Worm (Caenorhabditis elegans) whole organism, late embryonic: Measurements from ENCODE around the gene drap-1.

ENCODE experiments used
- C08G9.2 ChIP-seq: sonication (generic microtip); optimal IDR thresholded peaks from 2 replicates; lab custom pipeline; 2016; ENCODE audit warnings: mild to moderate bottlenecking, missing genetic modification characterization, moderate library complexity, missing compliant biosample characterization
- K09A11.1 ChIP-seq: sonication (generic microtip); optimal IDR thresholded peaks from 2 replicates; lab custom pipeline; 2017; ENCODE audit warnings: antibody characterized with exemption, mild to moderate bottlenecking, missing genetic modification characterization, missing compliant biosample characterization; ENCODE audit not compliant: insufficient read depth
- ama-1 ChIP-seq: fragments of 150-350 bp; optimal IDR thresholded peaks from 2 replicates; lab custom pipeline; 2014
- ceh-18 ChIP-seq: sonication (generic microtip); optimal IDR thresholded peaks from 2 replicates; lab custom pipeline; 2016; ENCODE audit warnings: missing genetic modification characterization, missing compliant biosample characterization
- ceh-19 ChIP-seq: fragments of 200-800 bp; sonication (Bioruptor generic); optimal IDR thresholded peaks from 2 replicates; lab custom pipeline; 2018; ENCODE audit warnings: mild to moderate bottlenecking, missing genetic modification characterization, missing compliant biosample characterization
- ceh-24 ChIP-seq: sonication (generic microtip); optimal IDR thresholded peaks from 2 replicates; lab custom pipeline; 2016; ENCODE audit warnings: mild to moderate bottlenecking, missing genetic modification characterization, missing compliant biosample characterization
- ceh-45 ChIP-seq: fragments of 200-800 bp; sonication (Bioruptor generic); IDR thresholded peaks from 2 replicates; pipeline ENCODE4 v1.3.6; 2022; ENCODE audit warnings: missing genetic modification reagents, missing genetic modification characterization, missing compliant biosample characterization
- ceh-48 ChIP-seq: sonication (generic microtip); optimal IDR thresholded peaks from 2 replicates; lab custom pipeline; 2016; ENCODE audit warnings: missing genetic modification characterization, inconsistent platforms, missing compliant biosample characterization
- che-1 ChIP-seq: sonication (generic microtip); optimal IDR thresholded peaks from 2 replicates; lab custom pipeline; 2016; ENCODE audit warnings: mild to moderate bottlenecking, missing genetic modification characterization, missing compliant biosample characterization
- dmd-4 ChIP-seq: sonication (generic microtip); optimal IDR thresholded peaks from 2 replicates; lab custom pipeline; 2016; ENCODE audit warnings: borderline replicate concordance, missing genetic modification characterization, missing compliant biosample characterization
- dve-1 ChIP-seq: sonication (generic microtip); optimal IDR thresholded peaks from 2 replicates; lab custom pipeline; 2017; ENCODE audit warnings: antibody characterized with exemption, mild to moderate bottlenecking, missing genetic modification characterization, missing compliant biosample characterization
- elt-2 ChIP-seq: sonication (generic microtip); optimal IDR thresholded peaks from 2 replicates; lab custom pipeline; 2016; ENCODE audit warnings: missing genetic modification reagents, missing genetic modification characterization, missing compliant biosample characterization
- ets-4 ChIP-seq: sonication (generic microtip); optimal IDR thresholded peaks from 2 replicates; lab custom pipeline; 2016; ENCODE audit warnings: missing genetic modification characterization, missing compliant biosample characterization
- eyg-1 ChIP-seq: sonication (generic microtip); optimal IDR thresholded peaks from 2 replicates; lab custom pipeline; 2016; ENCODE audit warnings: missing genotype, missing genetic modification characterization, missing compliant biosample characterization
- fax-1 ChIP-seq: sonication (generic microtip); optimal IDR thresholded peaks from 2 replicates; lab custom pipeline; 2016; ENCODE audit warnings: missing genotype, missing genetic modification characterization, missing compliant biosample characterization
- fkh-6 ChIP-seq: sonication (generic microtip); optimal IDR thresholded peaks from 2 replicates; lab custom pipeline; 2016; ENCODE audit warnings: missing genetic modification characterization, missing compliant biosample characterization
- gmeb-2 ChIP-seq: sonication (generic microtip); optimal IDR thresholded peaks from 2 replicates; lab custom pipeline; 2016; ENCODE audit warnings: missing genetic modification characterization, inconsistent platforms, missing compliant biosample characterization
- hlh-15 ChIP-seq: sonication (generic microtip); optimal IDR thresholded peaks from 2 replicates; lab custom pipeline; 2016; ENCODE audit warnings: missing genetic modification characterization, missing compliant biosample characterization
- hlh-30 ChIP-seq: sonication (generic microtip); optimal IDR thresholded peaks from 2 replicates; lab custom pipeline; 2017; ENCODE audit warnings: antibody characterized with exemption, missing genetic modification characterization, missing compliant biosample characterization; ENCODE audit not compliant: insufficient read depth
- hlh-6 ChIP-seq: sonication (generic microtip); optimal IDR thresholded peaks from 2 replicates; lab custom pipeline; 2016; ENCODE audit warnings: missing genotype, missing genetic modification characterization, missing compliant biosample characterization
- lim-6 ChIP-seq: sonication (generic microtip); optimal IDR thresholded peaks from 2 replicates; lab custom pipeline; 2016; ENCODE audit warnings: missing genetic modification characterization, missing compliant biosample characterization
- lin-11 ChIP-seq: fragments of 200-800 bp; sonication (Bioruptor generic); optimal IDR thresholded peaks from 2 replicates; lab custom pipeline; 2018; ENCODE audit warnings: mild to moderate bottlenecking, missing genetic modification characterization, missing compliant biosample characterization
- madf-2 ChIP-seq: sonication (generic microtip); optimal IDR thresholded peaks from 2 replicates; lab custom pipeline; 2017; ENCODE audit warnings: missing genetic modification characterization, missing compliant biosample characterization
- nfya-1 ChIP-seq: sonication (generic microtip); optimal IDR thresholded peaks from 2 replicates; lab custom pipeline; 2017; ENCODE audit warnings: missing genetic modification characterization, mild to moderate bottlenecking, missing compliant biosample characterization, antibody characterized with exemption, moderate library complexity
- nhr-11 ChIP-seq: fragments of 150-350 bp; optimal IDR thresholded peaks from 2 replicates; lab custom pipeline; 2014; ENCODE audit warnings: missing biosample characterization, missing genetic modification characterization
- npax-4 ChIP-seq: sonication (generic microtip); optimal IDR thresholded peaks from 2 replicates; lab custom pipeline; 2016; ENCODE audit warnings: missing genetic modification characterization, missing compliant biosample characterization
- odd-2 ChIP-seq: sonication (generic microtip); optimal IDR thresholded peaks from 2 replicates; lab custom pipeline; 2017; ENCODE audit warnings: antibody characterized with exemption, mild to moderate bottlenecking, missing genetic modification characterization, missing compliant biosample characterization
- pha-2 ChIP-seq: sonication (generic microtip); optimal IDR thresholded peaks from 2 replicates; lab custom pipeline; 2017; ENCODE audit warnings: mild to moderate bottlenecking, missing genetic modification characterization, missing compliant biosample characterization
- pqm-1 ChIP-seq: sonication (generic microtip); optimal IDR thresholded peaks from 2 replicates; lab custom pipeline; 2016; ENCODE audit warnings: missing genetic modification characterization, missing compliant biosample characterization
- pros-1 ChIP-seq: fragments of 150-350 bp; optimal IDR thresholded peaks from 2 replicates; lab custom pipeline; 2014; ENCODE audit warnings: missing biosample characterization, missing genetic modification reagents, missing genetic modification characterization
- ref-2 ChIP-seq: sonication (generic microtip); optimal IDR thresholded peaks from 2 replicates; lab custom pipeline; 2016; ENCODE audit warnings: missing genetic modification characterization, missing compliant biosample characterization
- syd-9 ChIP-seq: sonication (generic microtip); optimal IDR thresholded peaks from 2 replicates; lab custom pipeline; 2016; ENCODE audit warnings: mild to moderate bottlenecking, missing genetic modification characterization, moderate library complexity, missing compliant biosample characterization
- unc-55 ChIP-seq: sonication (generic microtip); optimal IDR thresholded peaks from 2 replicates; lab custom pipeline; 2017; ENCODE audit warnings: missing biosample characterization, missing genetic modification reagents, missing genetic modification characterization
- ztf-16 ChIP-seq: sonication (generic microtip); optimal IDR thresholded peaks from 2 replicates; lab custom pipeline; 2017; ENCODE audit warnings: missing genetic modification characterization, missing compliant biosample characterization

Gene drap-1

DNA sequence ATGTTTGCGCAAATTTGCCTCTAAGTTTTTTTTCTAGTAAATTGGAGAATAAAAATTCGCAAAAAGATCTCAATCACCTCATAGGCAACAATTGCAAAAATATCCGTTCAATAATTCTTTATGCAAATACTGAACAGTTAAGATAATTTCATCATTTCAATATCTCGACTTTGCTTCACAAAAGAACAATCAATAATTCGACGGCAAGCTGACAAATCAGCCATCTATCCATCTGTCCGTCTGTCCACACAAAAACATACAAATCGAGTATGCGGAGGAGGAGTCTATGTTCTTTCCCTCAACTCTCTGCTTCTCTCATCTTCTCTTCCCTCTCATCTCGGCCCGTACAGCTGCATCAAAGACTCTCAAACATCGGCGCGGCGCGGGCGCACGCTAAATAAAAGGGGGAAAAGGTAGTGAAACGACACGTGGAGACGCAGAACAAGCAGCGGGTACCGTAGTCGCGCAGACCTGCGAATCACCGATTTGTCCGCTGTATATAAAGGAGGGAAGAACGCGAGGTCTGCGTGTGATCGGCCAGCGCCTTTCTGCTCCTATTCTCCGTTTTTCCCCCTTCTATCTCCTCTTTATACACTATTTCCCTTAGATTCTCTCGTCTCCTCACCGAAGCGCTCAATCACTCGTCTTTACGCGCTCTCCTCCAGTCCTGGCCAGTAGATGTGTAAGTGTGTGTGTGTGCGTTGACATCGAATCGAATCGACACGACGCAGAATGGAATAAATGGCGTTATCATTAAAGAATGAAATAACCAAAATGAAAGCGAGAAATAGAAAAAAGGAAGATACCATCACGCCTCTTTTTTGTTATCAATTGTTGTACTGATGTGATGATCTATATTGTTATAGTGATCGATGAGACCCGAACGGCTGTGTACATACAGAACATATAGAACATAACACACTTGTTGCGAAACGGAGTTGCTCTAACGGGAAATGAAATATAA is 1.1 kb downstream of the drap-1 start (continued):
- no peak for TF ChIP-seq fkh-6 (tag; lab: Kevin White, UChicago)
- no peak for TF ChIP-seq hlh-15 (tag; lab: Kevin White, UChicago)
- peak; percentile 82 for TF ChIP-seq elt-2 (tag; lab: Kevin White, UChicago)
- peak; percentile 73 for TF ChIP-seq ztf-16 (tag; lab: Kevin White, UChicago)
- TF ChIP-seq pqm-1 (tag; lab: Kevin White, UChicago), result peak; percentile 79
- peak; percentile 3 for TF ChIP-seq npax-4 (tag; lab: Kevin White, UChicago)
- no peak for TF ChIP-seq lin-11
- TF ChIP-seq ceh-18 (tag; lab: Kevin White, UChicago), result peak; percentile 96
- TF ChIP-seq fax-1 (tag; lab: Kevin White, UChicago), result peak; percentile 33
- TF ChIP-seq che-1 (tag; lab: Kevin White, UChicago), result peak; percentile 56
- TF ChIP-seq hlh-30 (tag; lab: Kevin White, UChicago), result peak; percentile 91
- TF ChIP-seq ceh-24 (tag; lab: Kevin White, UChicago), result no peak
- TF ChIP-seq gmeb-2 (tag; lab: Kevin White, UChicago), result no peak
- peak; percentile 83 for TF ChIP-seq ets-4 (tag; lab: Kevin White, UChicago)
- TF ChIP-seq K09A11.1 (tag; lab: Kevin White, UChicago), result peak; percentile 15
- TF ChIP-seq nfya-1, result peak; percentile 100
- no peak for TF ChIP-seq odd-2 (tag; lab: Kevin White, UChicago)
- peak; percentile 91 for TF ChIP-seq ama-1
- peak; percentile 64 for TF ChIP-seq dve-1 (tag; lab: Kevin White, UChicago)

DNA sequence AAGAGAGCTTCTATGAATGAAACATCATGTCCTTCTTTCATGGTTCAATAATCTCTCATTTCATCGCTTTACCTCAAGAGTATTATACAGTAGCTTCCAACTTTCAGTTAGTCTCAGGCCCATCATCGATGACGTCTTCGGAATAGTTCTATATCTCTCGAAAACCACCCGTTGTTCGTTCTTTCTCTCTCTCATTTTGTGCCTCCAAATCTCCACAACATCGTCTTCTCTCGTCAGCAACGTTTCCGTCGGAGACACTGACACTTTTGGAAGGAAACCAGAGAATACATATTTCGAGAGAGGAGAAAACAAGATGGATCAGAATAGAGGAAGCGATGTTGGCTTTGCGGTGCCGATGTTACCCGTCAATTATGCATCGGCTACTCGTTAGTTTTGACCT is 1.9 kb downstream of the drap-1 start:
- no peak for TF ChIP-seq ceh-45 (GFP tag; lab: Robert Waterston, UW)
- TF ChIP-seq odd-2 (tag; lab: Kevin White, UChicago), result no peak
- peak; percentile 24 for TF ChIP-seq ref-2
- no peak for TF ChIP-seq pros-1
- no peak for TF ChIP-seq ceh-48
- no peak for TF ChIP-seq ama-1
- no peak for TF ChIP-seq eyg-1 (tag; lab: Kevin White, UChicago)
- TF ChIP-seq syd-9 (tag; lab: Kevin White, UChicago), result no peak
- no peak for TF ChIP-seq hlh-6 (tag; lab: Kevin White, UChicago)
- peak; percentile 27 for TF ChIP-seq ceh-19
- no peak for TF ChIP-seq npax-4 (tag; lab: Kevin White, UChicago)
- no peak for TF ChIP-seq pha-2 (tag; lab: Kevin White, UChicago)
- no peak for TF ChIP-seq C08G9.2 (tag; lab: Kevin White, UChicago)
- no peak for TF ChIP-seq nhr-11 (tag; lab: Kevin White, UChicago)
- no peak for TF ChIP-seq ceh-18 (tag; lab: Kevin White, UChicago)
- peak; percentile 10 for TF ChIP-seq unc-55 (GFP tag; lab: Kevin White, UChicago)
- TF ChIP-seq ets-4 (tag; lab: Kevin White, UChicago), result no peak
- TF ChIP-seq nfya-1, result no peak
- TF ChIP-seq ztf-16 (tag; lab: Kevin White, UChicago), result no peak
- TF ChIP-seq madf-2 (tag; lab: Kevin White, UChicago), result no peak
- TF ChIP-seq, all 69 proteins: peak for 3

DNA sequence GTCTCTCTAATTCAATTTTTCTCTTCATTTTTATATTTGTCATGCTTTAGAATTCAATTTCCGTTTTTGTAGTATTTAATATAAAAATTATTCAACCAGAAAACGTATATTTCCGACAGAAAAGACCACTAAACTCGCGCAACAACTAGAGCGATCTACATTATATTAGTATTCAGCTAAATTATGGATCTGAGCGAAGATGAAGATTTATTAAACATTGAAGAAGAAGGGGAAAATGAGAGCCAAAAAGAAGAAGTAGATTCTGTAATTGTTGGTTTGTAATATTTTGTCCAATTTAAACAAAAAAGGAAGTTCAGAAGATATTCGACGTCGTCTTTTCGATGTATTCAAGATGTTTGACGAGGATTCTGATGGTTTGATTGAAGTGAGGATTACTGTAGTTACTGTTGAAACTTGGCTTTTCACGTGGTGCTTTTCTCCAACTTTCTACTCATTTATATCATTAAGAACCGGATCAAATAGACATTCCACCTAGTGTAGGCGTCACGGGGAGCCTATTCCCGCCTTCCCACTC is 4.1 kb downstream of the drap-1 start, which contains the start of gene cal-7:
TSS of gene cal-7 (plus strand) at position 184 of the 535 bp plus-strand sequence.
- TF ChIP-seq dmd-4 (tag; lab: Kevin White, UChicago), result no peak
- TF ChIP-seq eyg-1 (tag; lab: Kevin White, UChicago), result no peak
- no peak for TF ChIP-seq ceh-45 (GFP tag; lab: Robert Waterston, UW)
- no peak for TF ChIP-seq lim-6 (tag; lab: Kevin White, UChicago)
